Worm (Caenorhabditis elegans) whole organism, L4 larva: ENCODE results near the gene aldo-2.

ENCODE experiments used
- R02D3.7 ChIP-seq: fragments of 150-350 bp; sonication (generic microtip); optimal IDR thresholded peaks from 3 replicates; lab custom pipeline; 2014; ENCODE audit warnings: missing biosample characterization, missing genetic modification characterization
- ces-1 ChIP-seq: fragments of 150-350 bp; sonication (generic microtip); optimal IDR thresholded peaks from 4 replicates; lab custom pipeline; 2014; ENCODE audit warnings: missing biosample characterization, missing genetic modification reagents, missing genetic modification characterization
- dpl-1 ChIP-seq: fragments of 150-350 bp; optimal IDR thresholded peaks from 2 replicates; lab custom pipeline; 2014; ENCODE audit warnings: missing biosample characterization, missing genetic modification reagents, missing genetic modification characterization
- lir-3 ChIP-seq: sonication (generic microtip); optimal IDR thresholded peaks from 2 replicates; lab custom pipeline; 2016; ENCODE audit warnings: mild to moderate bottlenecking, missing genetic modification characterization, missing compliant biosample characterization
- nhr-25 ChIP-seq: sonication (generic microtip); optimal IDR thresholded peaks from 2 replicates; lab custom pipeline; 2017; ENCODE audit warnings: missing genetic modification characterization, mild to moderate bottlenecking, missing compliant biosample characterization, antibody characterized with exemption, moderate library complexity, borderline replicate concordance; ENCODE audit not compliant: insufficient read depth
- pha-4 ChIP-seq, 2 experiments: fragments of 150-350 bp in 1 of 2; fragments of 200-800 bp in 1 of 2; sonication (Bioruptor generic) in 1 of 2; IDR thresholded peaks in 1 of 2; optimal IDR thresholded peaks in 1 of 2; 2 replicates each; pipeline versions ENCODE4 v1.3.6 to Lab custom; 2014 to 2022; ENCODE audit warnings: missing genetic modification characterization in 2 of 2, missing genetic modification reagents in 2 of 2, missing biosample characterization in 1 of 2, missing compliant biosample characterization in 1 of 2
- skn-1 ChIP-seq: fragments of 150-350 bp; optimal IDR thresholded peaks from 2 replicates; lab custom pipeline; 2014; ENCODE audit warnings: missing biosample characterization, missing genetic modification characterization
- unc-39 ChIP-seq: sonication (generic microtip); optimal IDR thresholded peaks from 2 replicates; lab custom pipeline; 2017; ENCODE audit warnings: missing biosample characterization, missing genetic modification characterization
- zag-1 ChIP-seq: fragments of 150-350 bp; optimal IDR thresholded peaks from 2 replicates; lab custom pipeline; 2014; ENCODE audit warnings: missing biosample characterization, missing genetic modification characterization

DNA sequence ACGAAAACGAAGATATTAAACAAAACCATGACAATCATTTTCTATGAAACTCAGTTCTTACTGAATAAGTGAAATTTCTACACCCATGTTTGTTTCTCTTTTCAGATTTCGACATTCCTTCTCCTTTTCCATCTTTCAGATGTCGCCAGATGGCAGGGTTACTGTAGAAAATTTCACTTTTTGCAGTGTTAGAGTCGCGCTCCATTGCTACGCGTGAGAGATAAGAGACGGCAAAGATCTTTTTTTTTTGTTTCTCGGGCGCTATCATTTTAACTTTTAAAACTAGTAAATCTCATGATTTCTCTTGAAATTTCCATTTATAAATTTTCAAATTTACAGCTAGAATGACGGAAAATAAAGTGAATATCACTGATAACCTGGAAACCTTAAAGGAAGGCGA, 1.8 kb upstream of the aldo-2 start, which contains the start of the genes mig-21 and F01F1.2:
- no peak for TF ChIP-seq pha-4 (GFP tag; IDR thresholded peaks at IDR 0.05; lab: Robert Waterston, UW)
- no peak for TF ChIP-seq pha-4 (tag; optimal IDR thresholded peaks at IDR 0.05; lab: Kevin White, UChicago)
- TF ChIP-seq ces-1 (GFP tag; lab: Kevin White, UChicago) = no peak
- no peak for TF ChIP-seq zag-1
- TF ChIP-seq dpl-1 (GFP tag; lab: Kevin White, UChicago) = no peak
- no peak for TF ChIP-seq unc-39
- no peak for TF ChIP-seq skn-1 (tag; lab: Kevin White, UChicago)
- no peak for TF ChIP-seq R02D3.7 (tag; lab: Kevin White, UChicago)
- TF ChIP-seq nhr-25 = no peak
- no peak for TF ChIP-seq lir-3
